Worm (Caenorhabditis elegans) whole organism, late embryonic: ENCODE measurements around the gene rike-1.
A peak's percentile ranks its signal among the peaks of the same experiment; 100 is the strongest.

Experiments
- ceh-31 ChIP-seq: sonication (generic microtip); optimal IDR thresholded peaks from 2 replicates; lab custom pipeline; 2016; ENCODE audit warnings: missing genetic modification characterization, missing compliant biosample characterization
- ceh-6 ChIP-seq: fragments of 200-800 bp; sonication (Bioruptor generic); optimal IDR thresholded peaks from 2 replicates; lab custom pipeline; 2018; ENCODE audit warnings: mild to moderate bottlenecking, missing genetic modification characterization, missing compliant biosample characterization
- che-1 ChIP-seq: sonication (generic microtip); optimal IDR thresholded peaks from 2 replicates; lab custom pipeline; 2016; ENCODE audit warnings: mild to moderate bottlenecking, missing genetic modification characterization, missing compliant biosample characterization
- fkh-10 ChIP-seq: fragments of 150-350 bp; optimal IDR thresholded peaks from 2 replicates; lab custom pipeline; 2014; ENCODE audit warnings: missing biosample characterization, missing genetic modification reagents, missing genetic modification characterization
- hlh-13 ChIP-seq: fragments of 200-800 bp; sonication (Bioruptor generic); optimal IDR thresholded peaks from 2 replicates; lab custom pipeline; 2018; ENCODE audit warnings: mild to moderate bottlenecking, missing genetic modification characterization, missing compliant biosample characterization
- lim-6 ChIP-seq: sonication (generic microtip); optimal IDR thresholded peaks from 2 replicates; lab custom pipeline; 2016; ENCODE audit warnings: missing genetic modification characterization, missing compliant biosample characterization
- mec-3 ChIP-seq: sonication (generic microtip); optimal IDR thresholded peaks from 2 replicates; lab custom pipeline; 2016; ENCODE audit warnings: borderline replicate concordance, missing genetic modification characterization, missing compliant biosample characterization
- nfya-1 ChIP-seq: sonication (generic microtip); optimal IDR thresholded peaks from 2 replicates; lab custom pipeline; 2017; ENCODE audit warnings: missing genetic modification characterization, mild to moderate bottlenecking, missing compliant biosample characterization, antibody characterized with exemption, moderate library complexity
- pat-9 ChIP-seq: fragments of 200-800 bp; sonication (Bioruptor generic); optimal IDR thresholded peaks from 2 replicates; lab custom pipeline; 2018; ENCODE audit warnings: mild to moderate bottlenecking, missing genetic modification characterization, moderate library complexity, missing compliant biosample characterization
- unc-42 ChIP-seq: sonication (generic microtip); optimal IDR thresholded peaks from 2 replicates; lab custom pipeline; 2016; ENCODE audit warnings: missing genotype, missing genetic modification characterization, missing compliant biosample characterization

Gene rike-1

ce11 chrV:14496446-14496845 is 49.2 kb downstream of the rike-1 start:
- TF ChIP-seq unc-42: peak; percentile 74
- no peak for TF ChIP-seq lim-6
- TF ChIP-seq ceh-31 (tag; lab: Kevin White, UChicago): peak; percentile 20
- peak; percentile 40 for TF ChIP-seq ceh-6 (GFP tag; lab: Kevin White, UChicago)
- no peak for TF ChIP-seq fkh-10 (GFP tag; lab: Kevin White, UChicago)

- TF ChIP-seq pat-9: no peak
- no peak for TF ChIP-seq che-1
- no peak for TF ChIP-seq hlh-13 (GFP tag; lab: Kevin White, UChicago)
These were observed 50.2 kb downstream of the rike-1 start for ce11 chrV:14495493-14495892.

- TF ChIP-seq mec-3 (tag; lab: Kevin White, UChicago) (no peak), nfya-1 (tag; lab: Kevin White, UChicago) (peak; percentile 84)
These were observed 52.0 kb downstream of the rike-1 start for ce11 chrV:14493665-14494064.
